Fruit fly (Drosophila melanogaster) whole organism, embryonic: ENCODE measurements around the gene pav.

Experiments
- Bgb ChIP-seq: fragments of 200-800 bp; sonication (Bioruptor generic); IDR thresholded peaks from 2 replicates; pipeline ENCODE4 v1.3.6; 2022; ENCODE audit warnings: missing biosample characterization, missing genetic modification characterization; ENCODE audit not compliant: partially characterized antibody
- CG10267 ChIP-seq: fragments of 200-800 bp; sonication (Bioruptor generic); optimal IDR thresholded peaks from 2 replicates; lab custom pipeline; 2018; ENCODE audit warnings: missing biosample characterization, mild to moderate bottlenecking, missing genetic modification characterization, moderate library complexity
- CG10462 ChIP-seq: fragments of 200-800 bp; sonication (Bioruptor generic); optimal IDR thresholded peaks from 2 replicates; lab custom pipeline; 2016; ENCODE audit warnings: missing biosample characterization, missing genetic modification characterization
- CG10654 ChIP-seq: fragments of 200-800 bp; sonication (Bioruptor generic); optimal IDR thresholded peaks from 2 replicates; lab custom pipeline; 2016; ENCODE audit warnings: missing biosample characterization, missing genetic modification characterization
- CG12155 ChIP-seq: fragments of 200-800 bp; sonication (Bioruptor generic); optimal IDR thresholded peaks from 3 replicates; lab custom pipeline; 2016; ENCODE audit warnings: missing biosample characterization, missing genetic modification characterization
- CG13296 ChIP-seq: fragments of 200-800 bp; sonication (Bioruptor generic); optimal IDR thresholded peaks from 3 replicates; lab custom pipeline; 2018; ENCODE audit warnings: missing biosample characterization, mild to moderate bottlenecking, missing genetic modification characterization
- CG14710 ChIP-seq: fragments of 200-800 bp; sonication (Bioruptor generic); optimal IDR thresholded peaks from 3 replicates; lab custom pipeline; 2019; ENCODE audit warnings: missing biosample characterization, mild to moderate bottlenecking, missing genetic modification characterization, moderate library complexity
- CG1529 ChIP-seq: fragments of 200-800 bp; sonication (Bioruptor generic); optimal IDR thresholded peaks from 3 replicates; lab custom pipeline; 2018; ENCODE audit warnings: missing biosample characterization, missing genetic modification characterization
- CG15601 ChIP-seq: fragments of 200-800 bp; sonication (Bioruptor generic); optimal IDR thresholded peaks from 3 replicates; lab custom pipeline; 2019; ENCODE audit warnings: missing biosample characterization, mild to moderate bottlenecking, missing genetic modification characterization, moderate library complexity
- CG17802 ChIP-seq: fragments of 200-800 bp; sonication (Bioruptor generic); optimal IDR thresholded peaks from 2 replicates; lab custom pipeline; 2018; ENCODE audit warnings: missing biosample characterization, mild to moderate bottlenecking, missing genetic modification characterization, moderate library complexity
- CG18476 ChIP-seq: fragments of 200-800 bp; sonication (Bioruptor generic); optimal IDR thresholded peaks from 2 replicates; lab custom pipeline; 2016; ENCODE audit warnings: missing biosample characterization, mild to moderate bottlenecking, missing genetic modification characterization
- CG2889 ChIP-seq: fragments of 200-800 bp; sonication (Bioruptor generic); IDR thresholded peaks from 3 replicates; pipeline ENCODE4 v1.3.6; 2022; ENCODE audit warnings: missing biosample characterization, missing genetic modification characterization
- CG34224 ChIP-seq: fragments of 200-800 bp; sonication (Bioruptor generic); IDR thresholded peaks from 3 replicates; pipeline ENCODE4 v1.3.6; 2022; ENCODE audit warnings: missing biosample characterization, missing genetic modification characterization; ENCODE audit not compliant: partially characterized antibody
- CG34422 ChIP-seq: fragments of 200-800 bp; sonication (Bioruptor generic); IDR thresholded peaks from 3 replicates; pipeline ENCODE4 v1.3.6; 2022; ENCODE audit warnings: missing biosample characterization, missing genetic modification characterization
- CG7786 ChIP-seq: fragments of 200-800 bp; sonication (Bioruptor generic); optimal IDR thresholded peaks from 2 replicates; lab custom pipeline; 2016; ENCODE audit warnings: missing biosample characterization, missing genetic modification characterization
- CG8388 ChIP-seq: fragments of 200-800 bp; sonication (Bioruptor generic); optimal IDR thresholded peaks from 2 replicates; lab custom pipeline; 2019; ENCODE audit warnings: missing biosample characterization, mild to moderate bottlenecking, missing genetic modification characterization, moderate library complexity
- CG8478 ChIP-seq: fragments of >200 bp; optimal IDR thresholded peaks from 2 replicates; lab custom pipeline; 2018
- Camta ChIP-seq: fragments of 200-800 bp; sonication (Bioruptor generic); optimal IDR thresholded peaks from 2 replicates; lab custom pipeline; 2016; ENCODE audit warnings: missing biosample characterization, missing genetic modification characterization
- CrebB ChIP-seq: fragments of 200-800 bp; sonication (Bioruptor generic); optimal IDR thresholded peaks from 3 replicates; lab custom pipeline; 2018; ENCODE audit warnings: missing biosample characterization, mild to moderate bottlenecking, missing genetic modification characterization
- Dp ChIP-seq: fragments of 200-800 bp; sonication (Bioruptor generic); optimal IDR thresholded peaks from 2 replicates; lab custom pipeline; 2018; ENCODE audit warnings: missing biosample characterization, mild to moderate bottlenecking, missing genetic modification characterization, moderate library complexity
- Gsc ChIP-seq: fragments of 200-800 bp; sonication (Bioruptor generic); IDR thresholded peaks from 2 replicates; pipeline ENCODE4 v1.3.6; 2022; ENCODE audit warnings: missing biosample characterization, missing genetic modification characterization
- HLH4C ChIP-seq: fragments of 200-800 bp; sonication (Bioruptor generic); IDR thresholded peaks from 3 replicates; pipeline ENCODE4 v1.3.6; 2022; ENCODE audit warnings: missing biosample characterization, missing genetic modification characterization; ENCODE audit not compliant: partially characterized antibody
- HmgZ ChIP-seq: fragments of 200-800 bp; sonication (Bioruptor generic); optimal IDR thresholded peaks from 2 replicates; lab custom pipeline; 2018; ENCODE audit warnings: missing biosample characterization, mild to moderate bottlenecking, missing genetic modification characterization
- Hr3 ChIP-seq: fragments of 200-800 bp; sonication (Bioruptor generic); optimal IDR thresholded peaks from 3 replicates; lab custom pipeline; 2016; ENCODE audit warnings: missing biosample characterization, missing genetic modification characterization
- MTF-1 ChIP-seq: fragments of 200-800 bp; sonication (Bioruptor generic); optimal IDR thresholded peaks from 2 replicates; lab custom pipeline; 2018; ENCODE audit warnings: missing biosample characterization, mild to moderate bottlenecking, missing genetic modification characterization, borderline replicate concordance
- Med ChIP-seq: fragments of 200-800 bp; sonication (Bioruptor generic); peaks from one replicate; lab custom pipeline; 2016; ENCODE audit warnings: missing biosample characterization, missing genetic modification characterization, mild to moderate bottlenecking, inconsistent platforms, moderate library complexity
- NFAT ChIP-seq: fragments of 200-800 bp; sonication (Bioruptor generic); IDR thresholded peaks from 2 replicates; pipeline ENCODE4 v1.3.6; 2022; ENCODE audit warnings: missing biosample characterization, missing genetic modification characterization
- NK7.1 ChIP-seq: fragments of 200-800 bp; sonication (Bioruptor generic); optimal IDR thresholded peaks from 3 replicates; lab custom pipeline; 2016; ENCODE audit warnings: missing biosample characterization, missing genetic modification characterization
- NfI ChIP-seq: fragments of 200-800 bp; sonication (Bioruptor generic); optimal IDR thresholded peaks from 3 replicates; lab custom pipeline; 2018; ENCODE audit warnings: missing biosample characterization, mild to moderate bottlenecking, missing genetic modification characterization, moderate library complexity
- Sry-δ ChIP-seq: fragments of 200-800 bp; sonication (Bioruptor generic); optimal IDR thresholded peaks from 2 replicates; lab custom pipeline; 2016; ENCODE audit warnings: missing biosample characterization, missing genetic modification characterization
- ase ChIP-seq: fragments of 200-800 bp; sonication (Bioruptor generic); IDR thresholded peaks from 3 replicates; pipeline ENCODE4 v1.3.6; 2022; ENCODE audit warnings: missing biosample characterization, missing genetic modification characterization
- ato ChIP-seq: fragments of 200-800 bp; sonication (Bioruptor generic); IDR thresholded peaks from 2 replicates; pipeline ENCODE4 v1.3.6; 2022; ENCODE audit warnings: missing biosample characterization, missing genetic modification characterization; ENCODE audit not compliant: partially characterized antibody
- bbx ChIP-seq: fragments of 200-800 bp; sonication (Bioruptor generic); IDR thresholded peaks from 2 replicates; pipeline ENCODE4 v1.3.6; 2022; ENCODE audit warnings: missing biosample characterization, missing genetic modification characterization; ENCODE audit not compliant: partially characterized antibody
- caup ChIP-seq: fragments of 200-800 bp; sonication (Bioruptor generic); optimal IDR thresholded peaks from 3 replicates; lab custom pipeline; 2017; ENCODE audit warnings: missing biosample characterization, mild to moderate bottlenecking, missing genetic modification characterization, moderate library complexity; ENCODE audit not compliant: severe bottlenecking
- croc ChIP-seq: fragments of 200-800 bp; sonication (Bioruptor generic); conservative IDR thresholded peaks from 3 replicates; pipeline ENCODE4 v1.3.6; 2022; ENCODE audit warnings: missing biosample characterization, missing genetic modification characterization
- dimm ChIP-seq: fragments of 200-800 bp; sonication (Bioruptor generic); IDR thresholded peaks from 2 replicates; pipeline ENCODE4 v1.3.6; 2022; ENCODE audit warnings: missing biosample characterization, missing genetic modification characterization
- dm ChIP-seq: fragments of 200-800 bp; sonication (Bioruptor generic); optimal IDR thresholded peaks from 3 replicates; lab custom pipeline; 2016; ENCODE audit warnings: missing biosample characterization, missing genetic modification characterization
- esg ChIP-seq: fragments of 200-800 bp; sonication (Bioruptor generic); conservative IDR thresholded peaks from 2 replicates; pipeline ENCODE4 v1.3.6; 2022; ENCODE audit warnings: missing biosample characterization, missing genetic modification characterization
- gfzf ChIP-seq: fragments of 200-800 bp; sonication (Bioruptor generic); optimal IDR thresholded peaks from 2 replicates; lab custom pipeline; 2016; ENCODE audit warnings: missing biosample characterization, mild to moderate bottlenecking, missing genetic modification characterization, moderate library complexity
- hbn ChIP-seq: fragments of 200-800 bp; sonication (Bioruptor generic); IDR thresholded peaks from 2 replicates; pipeline ENCODE4 v1.3.6; 2022; ENCODE audit warnings: missing biosample characterization, missing genetic modification characterization; ENCODE audit not compliant: partially characterized antibody
- lola ChIP-seq, 3 experiments: fragments of >200 bp in 2 of 3; fragments of 200-800 bp in 1 of 3; sonication (Bioruptor generic) in 1 of 3; optimal IDR thresholded peaks; 2 replicates each; lab custom pipeline; 2017 to 2019; ENCODE audit warnings: missing biosample characterization in 3 of 3, missing genetic modification characterization in 3 of 3, mild to moderate bottlenecking in 1 of 3, moderate library complexity in 1 of 3
- nom ChIP-seq: fragments of 200-800 bp; sonication (Bioruptor generic); optimal IDR thresholded peaks from 2 replicates; lab custom pipeline; 2017; ENCODE audit warnings: missing biosample characterization, missing genetic modification characterization, mild to moderate bottlenecking, moderate library complexity, missing genetic modification reagents
- pita ChIP-seq: fragments of 200-800 bp; sonication (Bioruptor generic); optimal IDR thresholded peaks from 2 replicates; lab custom pipeline; 2017; ENCODE audit warnings: missing biosample characterization, mild to moderate bottlenecking, missing genetic modification characterization
- ranshi ChIP-seq: fragments of 200-800 bp; sonication (Bioruptor generic); IDR thresholded peaks from 2 replicates; pipeline ENCODE4 v1.3.6; 2022; ENCODE audit warnings: missing biosample characterization, missing genetic modification characterization
- sens ChIP-seq: fragments of 200-800 bp; sonication (Bioruptor generic); peaks from one replicate; lab custom pipeline; 2016; ENCODE audit warnings: missing biosample characterization, missing genetic modification characterization
- seq ChIP-seq: fragments of 200-800 bp; sonication (Bioruptor generic); IDR thresholded peaks from 2 replicates; pipeline ENCODE4 v1.3.6; 2022; ENCODE audit warnings: missing biosample characterization, missing genetic modification characterization
- twi ChIP-seq: fragments of 200-800 bp; optimal IDR thresholded peaks from 2 replicates; lab custom pipeline; 2019; ENCODE audit warnings: missing biosample characterization, mild to moderate bottlenecking, missing genetic modification characterization, moderate library complexity
- tx ChIP-seq: fragments of 200-800 bp; sonication (Bioruptor generic); optimal IDR thresholded peaks from 2 replicates; lab custom pipeline; 2016; ENCODE audit warnings: missing biosample characterization, missing genetic modification characterization
- unpg ChIP-seq: fragments of 200-800 bp; sonication (Bioruptor generic); optimal IDR thresholded peaks from 3 replicates; lab custom pipeline; 2018; ENCODE audit warnings: missing biosample characterization, mild to moderate bottlenecking, missing genetic modification characterization, moderate library complexity

Gene pav

DNA sequence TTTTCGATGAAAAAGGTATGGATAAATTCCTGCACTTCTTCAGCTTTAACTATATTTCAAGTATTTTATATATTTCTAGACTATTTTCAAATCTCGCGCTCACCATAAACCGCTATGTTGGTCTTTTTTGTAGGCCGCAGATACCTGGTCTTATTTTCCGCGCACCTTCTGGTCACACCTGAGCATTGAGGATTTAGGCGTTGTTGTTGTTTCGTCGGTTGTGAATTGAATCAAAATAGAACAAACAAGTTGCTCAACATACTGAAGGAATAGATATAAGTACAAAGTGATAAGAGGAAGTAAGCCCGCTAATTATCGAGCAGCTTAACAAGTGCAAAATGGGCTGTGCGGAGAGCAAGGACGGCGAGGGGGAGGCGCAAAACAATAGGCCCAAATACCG is 35.3 kb downstream of the pav start, which contains the start of gene Ctl1 (continued):
- TF ChIP-seq gfzf (GFP tag; lab: Kevin White, UChicago), result peak; percentile 88
- TF ChIP-seq CG8388 (GFP tag; lab: Kevin White, UChicago), result no peak
- peak; percentile 20 for TF ChIP-seq CG15601 (tag; lab: Kevin White, UChicago)
- TF ChIP-seq CG10267 (tag; lab: Kevin White, UChicago), result peak; percentile 26
- TF ChIP-seq dm (GFP tag; lab: Kevin White, UChicago), result no peak
- no peak for TF ChIP-seq bbx (GFP tag; lab: Robert Waterston, UW)
- TF ChIP-seq HmgZ, result peak; percentile 31
- TF ChIP-seq CG34422 (GFP tag; lab: Robert Waterston, UW), result peak; percentile 26; the same call in 1 of the 3 replicates
- peak; percentile 91 for TF ChIP-seq Dp (GFP tag; lab: Kevin White, UChicago)
- TF ChIP-seq CG14710 (tag; lab: Kevin White, UChicago), result peak; percentile 12
- TF ChIP-seq sens (GFP tag; lab: Kevin White, UChicago), result peak; percentile 84

DNA sequence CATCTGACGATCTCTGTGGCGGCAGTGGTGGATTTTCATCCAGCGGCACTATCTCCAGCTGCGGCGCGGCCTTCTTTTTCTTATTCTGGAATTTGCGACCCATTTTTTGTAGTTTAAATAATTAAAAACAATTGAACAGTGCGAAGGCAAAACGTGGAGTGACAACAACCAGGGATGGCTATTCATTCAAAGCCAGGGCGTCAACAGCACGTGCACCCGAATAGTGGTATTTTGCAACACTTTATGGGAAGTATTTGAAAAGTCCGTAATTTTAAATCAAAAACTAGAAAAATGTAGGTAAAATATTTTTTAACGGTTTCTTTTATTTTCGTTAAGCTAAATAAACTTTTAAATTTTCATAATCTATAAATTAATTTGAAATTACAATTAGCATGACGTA is 40.1 kb downstream of the pav start, which contains the start of gene CG11583:
TSS of gene CG11583 (minus strand) at position 191 of the 400 bp plus-strand sequence.
- TF ChIP-seq CG2889, result no peak
- TF ChIP-seq HLH4C, result no peak
- TF ChIP-seq CG18476 (GFP tag; lab: Kevin White, UChicago), result no peak
- TF ChIP-seq hbn (GFP tag; lab: Robert Waterston, UW), result no peak
- TF ChIP-seq dimm (GFP tag; lab: Robert Waterston, UW), result no peak
- TF ChIP-seq ranshi (GFP tag; lab: Robert Waterston, UW), result no peak
- TF ChIP-seq CG10654 (GFP tag; lab: Kevin White, UChicago), result no peak
- no peak for TF ChIP-seq caup (GFP tag; lab: Kevin White, UChicago)
- TF ChIP-seq CG13296 (GFP tag; lab: Kevin White, UChicago), result no peak
- TF ChIP-seq seq (GFP tag; lab: Robert Waterston, UW), result no peak
- TF ChIP-seq tx (GFP tag; lab: Kevin White, UChicago), result peak; percentile 20
- TF ChIP-seq Bgb (GFP tag; lab: Robert Waterston, UW), result no peak
- TF ChIP-seq MTF-1 (GFP tag; lab: Kevin White, UChicago), result no peak
- peak; percentile 30 for TF ChIP-seq twi (tag; lab: Kevin White, UChicago)
- TF ChIP-seq sens (GFP tag; lab: Kevin White, UChicago), result peak; percentile 93
- peak; percentile 14 for TF ChIP-seq nom (GFP tag; lab: Kevin White, UChicago)
- peak; percentile 40 for TF ChIP-seq CG7786 (GFP tag; lab: Kevin White, UChicago)
- TF ChIP-seq CG1529 (GFP tag; lab: Kevin White, UChicago), result no peak
- no peak for TF ChIP-seq CrebB (tag; lab: Kevin White, UChicago)
- TF ChIP-seq Sry-δ (GFP tag; lab: Kevin White, UChicago), result peak; percentile 47
- no peak for TF ChIP-seq Hr3 (GFP tag; lab: Kevin White, UChicago)
- no peak for TF ChIP-seq esg (GFP tag; lab: Robert Waterston, UW)
- no peak for TF ChIP-seq NK7.1 (GFP tag; lab: Kevin White, UChicago)
- TF ChIP-seq NFAT (GFP tag; lab: Robert Waterston, UW), result peak; percentile 48; the same call in 1 of the 2 replicates
- TF ChIP-seq Gsc (GFP tag; lab: Robert Waterston, UW), result no peak
- TF ChIP-seq CG10462, result no peak
- no peak for TF ChIP-seq CG17802
- no peak for TF ChIP-seq CG8478 (lab: Kevin White, UChicago)
- peak; percentile 93 for TF ChIP-seq Med (GFP tag; lab: Kevin White, UChicago)
- no peak for TF ChIP-seq croc (GFP tag; lab: Robert Waterston, UW)
- no peak for TF ChIP-seq unpg (GFP tag; lab: Kevin White, UChicago)
- TF ChIP-seq pita, result no peak
- no peak for TF ChIP-seq ase (GFP tag; lab: Robert Waterston, UW)
- TF ChIP-seq lola (GFP tag; optimal IDR thresholded peaks at IDR 0.05; lab: Kevin White, UChicago), result no peak
- TF ChIP-seq CG34224 (GFP tag; lab: Robert Waterston, UW), result no peak
- no peak for TF ChIP-seq ato (GFP tag; lab: Robert Waterston, UW)
- peak; percentile 43 for TF ChIP-seq CG12155 (GFP tag; lab: Kevin White, UChicago)
- TF ChIP-seq NfI (GFP tag; lab: Kevin White, UChicago), result peak; percentile 52
- no peak for TF ChIP-seq Camta
